Fruit fly (Drosophila melanogaster) whole organism, embryonic: ENCODE measurements around the gene Cont.

ENCODE experiments used
- Adf1 ChIP-seq: fragments of 200-800 bp; sonication (Bioruptor generic); IDR thresholded peaks from 2 replicates; pipeline ENCODE4 v1.3.6; 2022; ENCODE audit warnings: missing biosample characterization, missing genetic modification characterization
- Antp ChIP-seq: fragments of 200-800 bp; sonication (Bioruptor generic); optimal IDR thresholded peaks from 3 replicates; lab custom pipeline; 2016; ENCODE audit warnings: missing biosample characterization, missing genetic modification characterization
- CG10147 ChIP-seq: fragments of 200-800 bp; sonication (Bioruptor generic); optimal IDR thresholded peaks from 2 replicates; lab custom pipeline; 2019; ENCODE audit warnings: missing biosample characterization, mild to moderate bottlenecking, missing genetic modification characterization, moderate library complexity
- CG10366 ChIP-seq: fragments of 200-800 bp; sonication (Bioruptor generic); IDR thresholded peaks from 2 replicates; pipeline ENCODE4 v1.3.6; 2022; ENCODE audit warnings: missing biosample characterization, missing genetic modification characterization
- CG13775 ChIP-seq: fragments of 200-800 bp; sonication (Bioruptor generic); optimal IDR thresholded peaks from 3 replicates; lab custom pipeline; 2017; ENCODE audit warnings: missing biosample characterization, mild to moderate bottlenecking, missing genetic modification characterization
- CG15011 ChIP-seq: fragments of 200-800 bp; sonication (Bioruptor generic); optimal IDR thresholded peaks from 3 replicates; lab custom pipeline; 2018; ENCODE audit warnings: missing biosample characterization, mild to moderate bottlenecking, missing genetic modification characterization
- CG15269 ChIP-seq: fragments of 200-800 bp; sonication (Bioruptor generic); optimal IDR thresholded peaks from 2 replicates; lab custom pipeline; 2018; ENCODE audit warnings: missing biosample characterization, mild to moderate bottlenecking, missing genetic modification characterization, moderate library complexity
- CG15601 ChIP-seq: fragments of 200-800 bp; sonication (Bioruptor generic); optimal IDR thresholded peaks from 3 replicates; lab custom pipeline; 2019; ENCODE audit warnings: missing biosample characterization, mild to moderate bottlenecking, missing genetic modification characterization, moderate library complexity
- CG16813 ChIP-seq: fragments of 200-800 bp; sonication (Bioruptor generic); IDR thresholded peaks from 3 replicates; pipeline ENCODE4 v1.3.6; 2022; ENCODE audit warnings: missing biosample characterization, missing genetic modification characterization; ENCODE audit not compliant: partially characterized antibody
- CG18011 ChIP-seq: fragments of 200-800 bp; sonication (Bioruptor generic); optimal IDR thresholded peaks from 2 replicates; lab custom pipeline; 2017; ENCODE audit warnings: missing biosample characterization, missing genetic modification characterization, mild to moderate bottlenecking, moderate library complexity, missing genotype
- CG2875 ChIP-seq: fragments of 200-800 bp; sonication (Bioruptor generic); optimal IDR thresholded peaks from 2 replicates; lab custom pipeline; 2017; ENCODE audit warnings: missing biosample characterization, mild to moderate bottlenecking, missing genetic modification characterization, missing genetic modification reagents
- CG30431 ChIP-seq: fragments of 200-800 bp; sonication (Bioruptor generic); optimal IDR thresholded peaks from 2 replicates; lab custom pipeline; 2017; ENCODE audit warnings: missing biosample characterization, missing genetic modification characterization
- CG33557 ChIP-seq: fragments of 200-800 bp; sonication (Bioruptor generic); optimal IDR thresholded peaks from 2 replicates; lab custom pipeline; 2019; ENCODE audit warnings: missing biosample characterization, mild to moderate bottlenecking, missing genetic modification characterization, moderate library complexity
- CG6254 ChIP-seq: fragments of 200-800 bp; sonication (Bioruptor generic); optimal IDR thresholded peaks from 3 replicates; lab custom pipeline; 2017; ENCODE audit warnings: mild to moderate bottlenecking, missing biosample characterization, missing genetic modification reagents, missing genetic modification characterization
- CG6683 ChIP-seq: fragments of 200-800 bp; sonication (Bioruptor generic); optimal IDR thresholded peaks from 2 replicates; lab custom pipeline; 2017; ENCODE audit warnings: missing biosample characterization, mild to moderate bottlenecking, missing genetic modification characterization, missing genetic modification reagents
- CG6813 ChIP-seq: fragments of 200-800 bp; sonication (Bioruptor generic); optimal IDR thresholded peaks from 2 replicates; lab custom pipeline; 2017; ENCODE audit warnings: missing biosample characterization, missing genetic modification characterization, mild to moderate bottlenecking, moderate library complexity, missing genetic modification reagents
- CG7839 ChIP-seq: fragments of 200-800 bp; sonication (Bioruptor generic); optimal IDR thresholded peaks from 3 replicates; lab custom pipeline; 2018; ENCODE audit warnings: missing biosample characterization, mild to moderate bottlenecking, missing genetic modification characterization, moderate library complexity
- CG7928 ChIP-seq: fragments of 200-800 bp; sonication (Bioruptor generic); optimal IDR thresholded peaks from 2 replicates; lab custom pipeline; 2017; ENCODE audit warnings: missing biosample characterization, mild to moderate bottlenecking, missing genetic modification characterization
- CG8944 ChIP-seq: fragments of 200-800 bp; sonication (Bioruptor generic); optimal IDR thresholded peaks from 3 replicates; lab custom pipeline; 2016; ENCODE audit warnings: missing biosample characterization, missing genetic modification characterization
- CTCF ChIP-seq: fragments of 200-800 bp; sonication (Bioruptor generic); optimal IDR thresholded peaks from 2 replicates; lab custom pipeline; 2017; ENCODE audit warnings: missing biosample characterization, mild to moderate bottlenecking, missing genetic modification characterization, moderate library complexity
- CrebB ChIP-seq: fragments of 200-800 bp; sonication (Bioruptor generic); optimal IDR thresholded peaks from 3 replicates; lab custom pipeline; 2018; ENCODE audit warnings: missing biosample characterization, mild to moderate bottlenecking, missing genetic modification characterization
- Dp ChIP-seq: fragments of 200-800 bp; sonication (Bioruptor generic); optimal IDR thresholded peaks from 2 replicates; lab custom pipeline; 2018; ENCODE audit warnings: missing biosample characterization, mild to moderate bottlenecking, missing genetic modification characterization, moderate library complexity
- ERR ChIP-seq: fragments of 200-800 bp; sonication (Bioruptor generic); optimal IDR thresholded peaks from 2 replicates; lab custom pipeline; 2016; ENCODE audit warnings: missing biosample characterization, missing genetic modification characterization
- GATAe ChIP-seq: fragments of 200-800 bp; sonication (Bioruptor generic); conservative IDR thresholded peaks from 2 replicates; pipeline ENCODE4 v1.3.6; 2022; ENCODE audit warnings: missing biosample characterization, missing genetic modification characterization
- H2.0 ChIP-seq: fragments of 200-800 bp; sonication (Bioruptor generic); IDR thresholded peaks from 2 replicates; pipeline ENCODE4 v1.3.6; 2022; ENCODE audit warnings: missing biosample characterization, missing genetic modification characterization
- Hr39 ChIP-seq: fragments of >200 bp; optimal IDR thresholded peaks from 2 replicates; lab custom pipeline; 2017
- Hsf ChIP-seq: fragments of 200-800 bp; sonication (Bioruptor generic); optimal IDR thresholded peaks from 3 replicates; lab custom pipeline; 2016; ENCODE audit warnings: missing biosample characterization, missing genetic modification characterization
- NC2β ChIP-seq: fragments of 200-800 bp; sonication (Bioruptor generic); optimal IDR thresholded peaks from 2 replicates; lab custom pipeline; 2016; ENCODE audit warnings: missing biosample characterization, missing genetic modification characterization
- NK7.1 ChIP-seq: fragments of 200-800 bp; sonication (Bioruptor generic); optimal IDR thresholded peaks from 3 replicates; lab custom pipeline; 2016; ENCODE audit warnings: missing biosample characterization, missing genetic modification characterization
- TFAM ChIP-seq: fragments of 200-800 bp; sonication (Bioruptor generic); optimal IDR thresholded peaks from 2 replicates; lab custom pipeline; 2017; ENCODE audit warnings: missing biosample characterization, missing genetic modification characterization, inconsistent platforms
- ase ChIP-seq: fragments of 200-800 bp; sonication (Bioruptor generic); IDR thresholded peaks from 3 replicates; pipeline ENCODE4 v1.3.6; 2022; ENCODE audit warnings: missing biosample characterization, missing genetic modification characterization
- cas ChIP-seq: fragments of 200-800 bp; sonication (Bioruptor generic); IDR thresholded peaks from 2 replicates; pipeline ENCODE4 v1.3.6; 2022; ENCODE audit warnings: missing biosample characterization, missing genetic modification characterization
- chif ChIP-seq, 2 experiments: fragments of 200-800 bp; sonication (Bioruptor generic); optimal IDR thresholded peaks; 3 replicates each; lab custom pipeline; 2016; ENCODE audit warnings: missing biosample characterization in 2 of 2, missing genetic modification characterization in 2 of 2
- croc ChIP-seq: fragments of 200-800 bp; sonication (Bioruptor generic); conservative IDR thresholded peaks from 3 replicates; pipeline ENCODE4 v1.3.6; 2022; ENCODE audit warnings: missing biosample characterization, missing genetic modification characterization
- da ChIP-seq: fragments of 200-800 bp; sonication (Bioruptor generic); optimal IDR thresholded peaks from 2 replicates; lab custom pipeline; 2016; ENCODE audit warnings: missing biosample characterization, missing genetic modification characterization
- dan ChIP-seq: fragments of 200-800 bp; sonication (Bioruptor generic); IDR thresholded peaks from 2 replicates; pipeline ENCODE4 v1.3.6; 2022; ENCODE audit warnings: missing biosample characterization, missing genetic modification characterization
- dmrt99B ChIP-seq: fragments of 200-800 bp; sonication (Bioruptor generic); optimal IDR thresholded peaks from 2 replicates; lab custom pipeline; 2018; ENCODE audit warnings: missing biosample characterization, mild to moderate bottlenecking, missing genetic modification characterization, moderate library complexity
- fd64A ChIP-seq: fragments of 200-800 bp; sonication (Bioruptor generic); optimal IDR thresholded peaks from 3 replicates; lab custom pipeline; 2018; ENCODE audit warnings: missing biosample characterization, mild to moderate bottlenecking, missing genetic modification characterization
- fd96Cb ChIP-seq: fragments of 200-800 bp; sonication (Bioruptor generic); optimal IDR thresholded peaks from 2 replicates; lab custom pipeline; 2018; ENCODE audit warnings: missing biosample characterization, mild to moderate bottlenecking, missing genetic modification characterization, moderate library complexity
- ftz-f1 ChIP-seq: fragments of 200-800 bp; sonication (Bioruptor generic); optimal IDR thresholded peaks from 2 replicates; lab custom pipeline; 2016; ENCODE audit warnings: missing biosample characterization, missing genetic modification characterization
- gfzf ChIP-seq: fragments of 200-800 bp; sonication (Bioruptor generic); optimal IDR thresholded peaks from 2 replicates; lab custom pipeline; 2016; ENCODE audit warnings: missing biosample characterization, mild to moderate bottlenecking, missing genetic modification characterization, moderate library complexity
- gsb-n ChIP-seq: fragments of 200-800 bp; sonication (Bioruptor generic); optimal IDR thresholded peaks from 3 replicates; lab custom pipeline; 2018; ENCODE audit warnings: missing biosample characterization, mild to moderate bottlenecking, missing genetic modification characterization
- mam ChIP-seq: fragments of 200-800 bp; sonication (Bioruptor generic); optimal IDR thresholded peaks from 3 replicates; lab custom pipeline; 2016; ENCODE audit warnings: missing biosample characterization, missing genetic modification characterization
- pfk ChIP-seq: fragments of 200-800 bp; sonication (Bioruptor generic); optimal IDR thresholded peaks from 2 replicates; lab custom pipeline; 2018; ENCODE audit warnings: missing biosample characterization, mild to moderate bottlenecking, missing genetic modification characterization, moderate library complexity
- sc ChIP-seq, 3 experiments: fragments of >200 bp in 2 of 3; fragments of 200-800 bp in 1 of 3; sonication (Bioruptor generic) in 1 of 3; optimal IDR thresholded peaks; 2 replicates in 2 of 3; 3 replicates in 1 of 3; lab custom pipeline; 2017; ENCODE audit warnings: mild to moderate bottlenecking in 1 of 3, missing biosample characterization in 1 of 3, missing genetic modification characterization in 1 of 3, missing genetic modification reagents in 1 of 3
- sna ChIP-seq: fragments of 200-800 bp; sonication (Bioruptor generic); IDR thresholded peaks from 2 replicates; pipeline ENCODE4 v1.3.6; 2022; ENCODE audit warnings: missing biosample characterization, missing genetic modification characterization; ENCODE audit not compliant: partially characterized antibody
- stwl ChIP-seq: fragments of 200-800 bp; sonication (Bioruptor generic); optimal IDR thresholded peaks from 3 replicates; lab custom pipeline; 2018; ENCODE audit warnings: missing biosample characterization, mild to moderate bottlenecking, missing genetic modification characterization, moderate library complexity
- tgo ChIP-seq: fragments of 200-800 bp; sonication (Bioruptor generic); IDR thresholded peaks from 3 replicates; pipeline ENCODE4 v1.3.6; 2022; ENCODE audit warnings: missing biosample characterization, missing genetic modification characterization
- zen ChIP-seq: fragments of 200-800 bp; sonication (Bioruptor generic); optimal IDR thresholded peaks from 3 replicates; lab custom pipeline; 2018; ENCODE audit warnings: missing biosample characterization, mild to moderate bottlenecking, missing genetic modification characterization, moderate library complexity

Gene Cont

dm6 chr3R:4402884-4403705 is 22.0 kb downstream of the Cont start, which contains the start of gene lost (continued):
- TF ChIP-seq cas (GFP tag; lab: Robert Waterston, UW) (no peak), CG15011 (GFP tag; lab: Kevin White, UChicago) (no peak), CG2875 (GFP tag; lab: Kevin White, UChicago) (no peak), CTCF (GFP tag; lab: Kevin White, UChicago) (peak; percentile 74), GATAe (no peak), CG6254 (GFP tag; lab: Kevin White, UChicago) (no peak), zen (tag; lab: Kevin White, UChicago) (no peak), stwl (peak; percentile 44), NC2β (GFP tag; lab: Kevin White, UChicago) (no peak), CG8944 (GFP tag; lab: Kevin White, UChicago) (no peak), CG16813 (GFP tag; lab: Robert Waterston, UW) (peak; percentile 98), sc (optimal IDR thresholded peaks at IDR 0.05; lab: Kevin White, UChicago) (no peak), sc (GFP tag; optimal IDR thresholded peaks at IDR 0.05; lab: Kevin White, UChicago) (no peak), sna (GFP tag; lab: Robert Waterston, UW) (peak; percentile 95), dmrt99B (tag; lab: Kevin White, UChicago) (no peak), ftz-f1 (GFP tag; lab: Kevin White, UChicago) (no peak), CG18011 (GFP tag; lab: Kevin White, UChicago) (peak; percentile 94), dan (GFP tag; lab: Robert Waterston, UW) (no peak), Hsf (GFP tag; lab: Kevin White, UChicago) (no peak), da (GFP tag; lab: Kevin White, UChicago) (no peak), TFAM (GFP tag; lab: Kevin White, UChicago) (no peak), chif (GFP tag; optimal IDR thresholded peaks at IDR 0.05; lab: Kevin White, UChicago) (no peak), CG7928 (GFP tag; lab: Kevin White, UChicago) (peak; percentile 28), ERR (GFP tag; lab: Kevin White, UChicago) (no peak), CG30431 (GFP tag; lab: Kevin White, UChicago) (no peak), CG10147 (GFP tag; lab: Kevin White, UChicago) (no peak), CG6683 (GFP tag; lab: Kevin White, UChicago) (no peak), croc (no peak), CG13775 (GFP tag; lab: Kevin White, UChicago) (peak; percentile 32), CG15601 (peak; percentile 61), tgo (no peak), mam (peak; percentile 29), CrebB (tag; lab: Kevin White, UChicago) (peak; percentile 21), CG15269 (peak; percentile 14), Antp (GFP tag; lab: Kevin White, UChicago) (no peak), pfk (peak; percentile 19), CG33557 (GFP tag; lab: Kevin White, UChicago) (no peak), Adf1 (peak; percentile 43), H2.0 (GFP tag; lab: Robert Waterston, UW) (no peak; the same call in 1 of the 2 replicates), NK7.1 (GFP tag; lab: Kevin White, UChicago) (no peak), CG7839 (peak; percentile 29), gsb-n (peak; percentile 15), ase (no peak), fd64A (GFP tag; lab: Kevin White, UChicago) (peak; percentile 9), Dp (GFP tag; lab: Kevin White, UChicago) (peak; percentile 62), fd96Cb (tag; lab: Kevin White, UChicago) (no peak), Hr39 (lab: Kevin White, UChicago) (no peak), gfzf (GFP tag; lab: Kevin White, UChicago) (peak; percentile 25), CG10366 (GFP tag; lab: Robert Waterston, UW) (0 out of 2 replicates have a peak, but pooled peaks have one; percentile 20), CG6813 (GFP tag; lab: Kevin White, UChicago) (no peak)
